Fruit fly (Drosophila melanogaster): ENCODE results near the gene CG17078.
A peak's percentile ranks its signal among the peaks of the same experiment; 100 is the strongest.

CG17078 gene

DNA sequence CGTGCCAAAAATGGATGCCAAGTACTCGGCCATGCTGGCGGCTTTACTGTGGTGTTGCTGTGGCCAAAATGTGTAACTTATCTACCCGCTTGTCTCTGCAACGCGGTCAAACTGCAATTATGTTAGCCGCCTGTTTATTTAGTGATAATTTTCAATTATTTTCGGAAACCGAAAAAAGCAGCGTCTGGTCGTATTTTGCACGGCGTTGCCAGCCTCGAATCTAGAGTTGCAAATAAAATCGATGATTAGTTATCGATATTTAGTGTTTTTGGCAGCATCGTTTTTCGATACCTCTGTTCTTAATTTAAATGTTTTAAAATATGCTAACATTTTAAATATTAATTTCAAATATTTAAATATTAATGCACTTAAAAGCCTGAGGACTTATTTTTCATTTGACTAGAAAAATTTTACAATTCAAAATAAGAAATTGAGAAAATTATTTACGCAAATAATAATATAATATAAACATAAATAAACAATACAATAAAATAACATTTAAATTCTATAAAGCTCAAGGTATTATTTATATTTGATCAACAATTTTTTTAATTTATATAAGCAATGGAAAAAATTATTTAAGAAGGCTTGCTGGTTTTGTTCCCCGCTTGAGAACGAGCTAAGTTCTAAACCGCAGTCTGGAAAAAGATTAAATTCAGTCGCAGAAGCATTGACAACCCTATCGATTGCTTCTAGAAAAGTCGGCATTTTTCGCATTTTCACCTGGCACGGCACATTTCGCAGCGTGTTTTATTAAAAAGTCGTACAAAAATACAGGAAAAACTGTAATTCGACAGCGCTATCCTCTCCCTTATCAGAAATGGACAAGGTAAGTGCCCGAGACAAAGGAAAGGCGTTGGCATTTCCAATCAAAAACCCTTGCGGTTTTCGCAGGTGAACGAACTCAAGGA lies 16.7 kb upstream of the CG17078 start, which contains the start of the genes U2af38 and Stip1 (continued):
- TF ChIP-seq tin (GFP tag; optimal IDR thresholded peaks at IDR 0.05) (peak; percentile 31), vvl (GFP tag; IDR thresholded peaks at IDR 0.05) (peak; percentile 42; the same call in 1 of the 2 replicates), Scr (GFP tag; IDR thresholded peaks at IDR 0.05; ENCODE audit: partially characterized antibody) (peak; percentile 72), lilli (GFP tag; optimal IDR thresholded peaks at IDR 0.05) (peak; percentile 14), Ptx1 (GFP tag; IDR thresholded peaks at IDR 0.05) (0 out of 2 replicates have a peak, but pooled peaks have one; percentile 8), knrl (GFP tag; IDR thresholded peaks at IDR 0.05; ENCODE audit: partially characterized antibody) (peak; percentile 60; the same call in 2 of the 3 replicates), CG34376 (GFP tag; optimal IDR thresholded peaks at IDR 0.05) (peak; percentile 34), row (GFP tag; IDR thresholded peaks at IDR 0.05) (peak; percentile 58), Ssrp (tag; optimal IDR thresholded peaks at IDR 0.05) (no peak), Dll (GFP tag; IDR thresholded peaks at IDR 0.05; ENCODE audit: partially characterized antibody) (peak; percentile 82), CG3847 (GFP tag; IDR thresholded peaks at IDR 0.05) (peak; percentile 55), br (optimal IDR thresholded peaks at IDR 0.05) (no peak), ap (GFP tag; IDR thresholded peaks at IDR 0.05) (no peak), Dref (GFP tag; IDR thresholded peaks at IDR 0.05) (peak; percentile 79), CG18476 (GFP tag; optimal IDR thresholded peaks at IDR 0.05) (no peak), Hr3 (GFP tag; optimal IDR thresholded peaks at IDR 0.05) (peak; percentile 8), Chrac-16 (GFP tag; optimal IDR thresholded peaks at IDR 0.05) (peak; percentile 2), CG4854 (GFP tag; optimal IDR thresholded peaks at IDR 0.05) (no peak), CG13287 (GFP tag; IDR thresholded peaks at IDR 0.05; ENCODE audit: partially characterized antibody) (peak; percentile 80), gsb (GFP tag; IDR thresholded peaks at IDR 0.05) (no peak), CG10979 (tag; optimal IDR thresholded peaks at IDR 0.05) (no peak), pzg (GFP tag; optimal IDR thresholded peaks at IDR 0.05) (peak; percentile 61), pho (GFP tag; optimal IDR thresholded peaks at IDR 0.05) (no peak), HmgZ (tag; optimal IDR thresholded peaks at IDR 0.05) (peak; percentile 29), HLH4C (GFP tag; IDR thresholded peaks at IDR 0.05; ENCODE audit: partially characterized antibody) (peak; percentile 69), CG2129 (GFP tag; IDR thresholded peaks at IDR 0.05; ENCODE audit: partially characterized antibody) (peak; percentile 41; the same call in 1 of the 2 replicates), D19A (tag; optimal IDR thresholded peaks at IDR 0.05) (peak; percentile 15), CG31441 (GFP tag; IDR thresholded peaks at IDR 0.05) (peak; percentile 43; the same call in 1 of the 2 replicates), oc (tag; optimal IDR thresholded peaks at IDR 0.05) (peak; percentile 35), CG12071 (GFP tag; optimal IDR thresholded peaks at IDR 0.05) (no peak), CG13296 (GFP tag; optimal IDR thresholded peaks at IDR 0.05) (peak; percentile 30), CG8944 (GFP tag; optimal IDR thresholded peaks at IDR 0.05) (peak; percentile 2), Hsf (GFP tag; optimal IDR thresholded peaks at IDR 0.05) (peak; percentile 51), sug (tag; optimal IDR thresholded peaks at IDR 0.05) (peak; percentile 42), Myb (GFP tag; optimal IDR thresholded peaks at IDR 0.05) (peak; percentile 6), CkIIα-i1 (GFP tag; IDR thresholded peaks at IDR 0.05) (no peak), CG12659 (GFP tag; optimal IDR thresholded peaks at IDR 0.05) (peak; percentile 37), CG2678 (tag; optimal IDR thresholded peaks at IDR 0.05) (peak; percentile 41), Pdp1 (GFP tag; optimal IDR thresholded peaks at IDR 0.05) (peak in 1 of 2 experiments; percentile 11), twi (tag; optimal IDR thresholded peaks at IDR 0.05) (peak; percentile 17), CG33213 (GFP tag; optimal IDR thresholded peaks at IDR 0.05) (no peak), Opbp (GFP tag; IDR thresholded peaks at IDR 0.05; ENCODE audit: partially characterized antibody) (peak; percentile 4; the same call in 1 of the 3 replicates), Hr51 (GFP tag; optimal IDR thresholded peaks at IDR 0.05) (peak in 1 of 2 experiments; percentile 3), slbo (GFP tag; IDR thresholded peaks at IDR 0.05) (peak; percentile 64; the same call in 1 of the 2 replicates), sc (optimal IDR thresholded peaks at IDR 0.05) (no peak), sc (GFP tag; optimal IDR thresholded peaks at IDR 0.05) (no peak), sd (tag; optimal IDR thresholded peaks at IDR 0.05) (peak; percentile 59), Xbp1 (GFP tag; optimal IDR thresholded peaks at IDR 0.05) (peak; percentile 58)
